Worm (Caenorhabditis elegans) whole organism, young adult: ENCODE measurements around the gene F46B3.15.

Experiments used
- akir-1 ChIP-seq: fragments of 200-800 bp; sonication (Bioruptor generic); optimal IDR thresholded peaks from 2 replicates; lab custom pipeline; 2018; ENCODE audit warnings: mild to moderate bottlenecking, missing genetic modification characterization, moderate library complexity, missing compliant biosample characterization
- efl-1 ChIP-seq: fragments of 150-350 bp; optimal IDR thresholded peaks from 2 replicates; lab custom pipeline; 2014; ENCODE audit warnings: missing biosample characterization, missing genetic modification reagents, missing genetic modification characterization
- snpc-4 ChIP-seq, 5 experiments: fragments of 150-350 bp in 1 of 5; sonication (generic microtip) in 4 of 5; optimal IDR thresholded peaks; 2 replicates each; lab custom pipeline; 2014 to 2018; ENCODE audit warnings: missing genetic modification characterization in 5 of 5, missing biosample characterization in 3 of 5, antibody characterized with exemption in 2 of 5, mild to moderate bottlenecking in 2 of 5, missing compliant biosample characterization in 2 of 5, missing genotype in 2 of 5, moderate library complexity in 2 of 5, missing genetic modification reagents in 1 of 5
- ztf-25 ChIP-seq: fragments of 200-800 bp; sonication (Bioruptor generic); IDR thresholded peaks from 2 replicates; pipeline ENCODE4 v1.3.6; 2022; ENCODE audit warnings: missing genetic modification reagents, missing genetic modification characterization, missing compliant biosample characterization

ce11 chrV:20660025-20660424, 26.5 kb upstream of the F46B3.15 start, which contains the start of gene W01F3.2:
- TF ChIP-seq ztf-25 (GFP tag; lab: Robert Waterston, UW) (no peak), efl-1 (GFP tag; lab: Kevin White, UChicago) (no peak), akir-1 (GFP tag; lab: Kevin White, UChicago) (no peak), snpc-4 (GFP tag; optimal IDR thresholded peaks at IDR 0.05; lab: Kevin White, UChicago) (no peak), snpc-4 (tag; optimal IDR thresholded peaks at IDR 0.05; lab: Kevin White, UChicago) (no peak)
